Worm (Caenorhabditis elegans): Measurements from ENCODE around the gene C35B8.3.

DNA sequence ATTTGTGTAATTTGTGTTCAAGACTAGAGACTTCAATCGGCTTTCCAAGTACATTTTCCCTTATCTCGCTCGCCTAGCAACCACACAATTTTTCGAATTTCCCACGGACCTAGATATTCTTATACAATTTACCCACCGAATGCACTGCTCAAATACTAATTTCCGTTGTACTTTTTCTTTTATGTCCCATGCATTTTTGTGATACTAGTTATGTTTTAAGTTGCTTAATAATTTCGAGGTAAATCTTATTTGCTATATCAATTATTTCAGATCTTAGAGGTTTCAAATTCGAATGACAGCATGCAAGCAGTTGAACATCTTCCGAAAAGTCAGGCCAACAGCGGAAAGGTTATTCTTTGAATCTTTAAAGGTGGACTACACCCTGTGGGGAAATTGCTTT lies 45.8 kb downstream of the C35B8.3 start, which contains the start of gene F18G5.1:
- TF ChIP-seq pqm-1 (tag; optimal IDR thresholded peaks at IDR 0.05) (no peak), nfya-1 (tag; optimal IDR thresholded peaks at IDR 0.05) (no peak), ama-1 (optimal IDR thresholded peaks at IDR 0.05) (no peak), ceh-18 (tag; optimal IDR thresholded peaks at IDR 0.05) (no peak), hlh-15 (tag; optimal IDR thresholded peaks at IDR 0.05) (no peak)
